Fruit fly (Drosophila melanogaster): ENCODE measurements around the gene Ir68a.

The Ir68a gene

dm6 chr3L:11273444-11274141, 37.6 kb upstream of the Ir68a start (continued):
- TF ChIP-seq CG8290 (GFP tag; optimal IDR thresholded peaks at IDR 0.05) (no peak), CG8290 (tag; optimal IDR thresholded peaks at IDR 0.05) (no peak), CoRest (tag; optimal IDR thresholded peaks at IDR 0.05) (no peak), CG8388 (GFP tag; optimal IDR thresholded peaks at IDR 0.05) (no peak), pho (GFP tag; optimal IDR thresholded peaks at IDR 0.05) (no peak), CG9727 (GFP tag; optimal IDR thresholded peaks at IDR 0.05) (peak; percentile 12), chif (GFP tag; optimal IDR thresholded peaks at IDR 0.05) (peak in 1 of 2 experiments; percentile 15), ken (GFP tag; IDR thresholded peaks at IDR 0.05) (no peak), Max (GFP tag; optimal IDR thresholded peaks at IDR 0.05) (no peak), gro (GFP tag; optimal IDR thresholded peaks at IDR 0.05) (no peak), CG10543 (GFP tag; optimal IDR thresholded peaks at IDR 0.05) (no peak), mld (GFP tag; IDR thresholded peaks at IDR 0.05; ENCODE audit: partially characterized antibody) (no peak), CG2875 (GFP tag; optimal IDR thresholded peaks at IDR 0.05) (peak; percentile 16), gcm (GFP tag; optimal IDR thresholded peaks at IDR 0.05) (peak; percentile 38), CG2712 (tag; optimal IDR thresholded peaks at IDR 0.05) (peak; percentile 4), Camta (GFP tag; optimal IDR thresholded peaks at IDR 0.05) (no peak), unpg (GFP tag; optimal IDR thresholded peaks at IDR 0.05) (peak; percentile 17), CG32767 (GFP tag; IDR thresholded peaks at IDR 0.05) (no peak), dan (GFP tag; IDR thresholded peaks at IDR 0.05) (no peak), tx (GFP tag; optimal IDR thresholded peaks at IDR 0.05) (no peak), pb (GFP tag; optimal IDR thresholded peaks at IDR 0.05) (no peak), GATAe (GFP tag; conservative IDR thresholded peaks at IDR 0.05) (no peak), ems (GFP tag; optimal IDR thresholded peaks at IDR 0.05) (no peak), CG31224 (GFP tag; IDR thresholded peaks at IDR 0.05) (no peak), gem (tag; optimal IDR thresholded peaks at IDR 0.05) (no peak), wor (GFP tag; IDR thresholded peaks at IDR 0.05) (no peak), CG9932 (GFP tag; IDR thresholded peaks at IDR 0.05) (no peak), CG1233 (GFP tag; optimal IDR thresholded peaks at IDR 0.05) (no peak), jumu (GFP tag; optimal IDR thresholded peaks at IDR 0.05) (no peak), yki (optimal IDR thresholded peaks at IDR 0.05) (no peak), exex (tag; optimal IDR thresholded peaks at IDR 0.05) (peak; percentile 36), CG7556 (GFP tag; optimal IDR thresholded peaks at IDR 0.05) (peak; percentile 9), CG18262 (tag; optimal IDR thresholded peaks at IDR 0.05) (peak; percentile 42), crp (GFP tag; optimal IDR thresholded peaks at IDR 0.05) (no peak), Dip3 (GFP tag; optimal IDR thresholded peaks at IDR 0.05) (no peak), run (tag; optimal IDR thresholded peaks at IDR 0.05) (peak; percentile 15), eyg (GFP tag; optimal IDR thresholded peaks at IDR 0.05) (no peak), Eip74EF (GFP tag; optimal IDR thresholded peaks at IDR 0.05) (no peak), CG33213 (GFP tag; optimal IDR thresholded peaks at IDR 0.05) (no peak), CG17359 (tag; optimal IDR thresholded peaks at IDR 0.05) (no peak), CG1792 (GFP tag; optimal IDR thresholded peaks at IDR 0.05) (no peak), kah (GFP tag; optimal IDR thresholded peaks at IDR 0.05) (peak; percentile 14), Awh (GFP tag; IDR thresholded peaks at IDR 0.05) (no peak), da (GFP tag; optimal IDR thresholded peaks at IDR 0.05) (no peak), vnd (GFP tag; IDR thresholded peaks at IDR 0.05; ENCODE audit: partially characterized antibody) (no peak), Sox102F (GFP tag; optimal IDR thresholded peaks at IDR 0.05) (no peak), NfI (GFP tag; optimal IDR thresholded peaks at IDR 0.05) (no peak), esg (GFP tag; conservative IDR thresholded peaks at IDR 0.05) (no peak), PHDP (tag; optimal IDR thresholded peaks at IDR 0.05) (peak; percentile 10), CG9876 (GFP tag; optimal IDR thresholded peaks at IDR 0.05) (no peak), CG10431 (GFP tag; optimal IDR thresholded peaks at IDR 0.05) (peak; percentile 16)

Data from whole organism, embryonic.